Worm (Caenorhabditis elegans): ENCODE results near the gene lact-1.

lact-1 gene

DNA sequence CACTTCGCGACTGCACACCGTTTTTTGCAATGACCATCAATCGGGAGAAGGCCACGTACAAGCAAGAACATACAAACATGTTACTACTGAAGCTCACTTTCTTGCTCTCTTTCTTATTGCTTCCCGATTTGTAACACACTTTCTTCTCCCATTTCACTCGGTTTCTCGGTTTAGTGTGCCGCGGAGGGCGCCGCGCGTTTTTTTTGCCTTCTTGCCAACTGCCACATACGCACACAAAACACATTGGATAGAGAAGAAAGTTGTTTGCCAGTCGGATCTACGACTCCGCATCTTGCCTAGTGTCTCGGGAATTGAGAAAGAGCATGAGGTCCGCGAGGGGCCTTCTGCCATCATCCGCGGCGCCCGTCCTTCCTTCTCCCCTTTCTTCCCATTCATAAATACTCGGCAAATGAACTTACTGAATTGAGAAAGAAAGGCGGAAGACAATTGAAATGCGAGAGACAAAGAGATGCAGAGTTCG, 25.4 kb downstream of the lact-1 start:
- TF ChIP-seq W03F9.2 (tag; optimal IDR thresholded peaks at IDR 0.05): no peak
- TF ChIP-seq him-1 (tag; optimal IDR thresholded peaks at IDR 0.05): peak; percentile 81

- TF ChIP-seq dao-5 (tag; optimal IDR thresholded peaks at IDR 0.05) (no peak), W03F9.2 (tag; optimal IDR thresholded peaks at IDR 0.05) (no peak)
These were observed 26.1 kb downstream of the lact-1 start for ce11 chrX:7234074-7234453.

DNA sequence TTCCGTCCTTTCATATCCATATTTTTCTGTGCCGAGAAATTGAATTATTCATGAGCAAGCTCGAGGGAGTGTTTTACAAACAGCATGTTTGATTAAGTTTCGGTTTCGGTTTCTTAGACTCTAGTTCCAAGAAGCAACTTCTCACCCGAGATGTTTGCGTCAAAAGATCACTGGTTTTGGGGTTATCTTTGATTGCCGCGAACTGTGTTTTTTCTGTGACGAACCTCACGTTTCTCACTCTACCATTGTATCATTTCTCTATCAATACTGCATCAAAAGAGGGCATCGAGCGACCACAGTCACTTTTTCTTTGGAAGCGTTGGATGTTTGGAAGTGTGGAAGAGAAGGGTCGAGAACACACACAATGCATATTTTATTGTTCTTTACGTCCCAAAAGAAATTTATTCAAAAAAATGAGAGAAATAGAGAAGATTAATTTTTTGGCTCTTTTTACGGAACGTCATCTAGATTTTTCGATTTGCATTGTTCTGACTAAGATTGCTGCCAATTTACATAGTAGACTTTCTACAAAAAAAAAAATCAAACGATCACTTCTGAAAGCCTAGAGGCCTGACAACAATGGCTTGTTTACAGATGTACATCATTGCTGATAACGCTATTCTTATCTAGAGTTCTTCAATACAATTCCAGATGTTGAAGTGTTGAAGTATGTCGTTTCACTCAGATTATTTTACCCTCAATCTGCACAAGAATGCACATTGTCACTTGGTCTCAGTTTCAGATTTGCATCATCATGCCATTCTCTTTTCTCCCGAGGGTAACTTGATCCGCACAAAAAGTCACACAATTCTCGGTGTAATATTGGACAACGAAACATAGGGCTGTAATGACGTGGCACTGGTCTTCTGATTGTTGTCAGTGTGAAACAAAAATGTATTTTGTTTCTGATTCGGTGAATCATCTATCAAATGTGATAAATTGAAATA, 26.8 kb downstream of the lact-1 start:
- TF ChIP-seq dao-5 (tag; optimal IDR thresholded peaks at IDR 0.05) (no peak), him-1 (tag; optimal IDR thresholded peaks at IDR 0.05) (no peak), W03F9.2 (tag; optimal IDR thresholded peaks at IDR 0.05) (no peak)

DNA sequence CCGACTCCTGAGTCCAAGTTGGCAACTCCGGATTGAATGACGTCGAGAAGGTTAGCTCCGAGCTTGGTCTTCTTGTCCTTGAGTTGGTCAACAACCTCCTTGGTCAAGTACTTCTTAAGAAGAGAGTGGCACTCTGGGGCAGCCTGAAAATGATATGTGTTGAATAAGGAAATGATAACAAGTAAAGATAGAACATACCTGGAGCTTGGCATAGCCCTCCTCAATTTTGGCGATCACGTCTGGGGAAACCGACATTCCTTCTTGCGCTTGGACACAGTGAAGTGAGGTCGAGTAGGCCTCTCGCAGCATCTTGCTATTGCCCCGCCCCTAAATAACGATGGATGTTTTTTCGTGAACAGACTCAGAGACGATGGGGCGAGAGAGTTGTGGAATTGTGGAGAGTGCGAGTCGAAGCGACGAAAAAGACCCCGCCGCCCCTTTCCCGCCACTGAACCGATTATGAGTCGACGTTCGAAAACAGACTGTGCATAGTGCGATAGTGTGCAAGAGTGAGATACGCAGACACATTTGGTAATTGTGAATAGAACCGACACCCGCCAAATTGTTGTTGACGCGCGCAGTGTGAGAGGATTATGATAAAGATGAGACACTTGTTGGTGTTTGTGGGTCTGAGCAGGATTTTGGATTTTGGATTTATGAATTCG, 27.9 kb downstream of the lact-1 start:
- TF ChIP-seq W03F9.2 (tag; optimal IDR thresholded peaks at IDR 0.05) (no peak), him-1 (tag; optimal IDR thresholded peaks at IDR 0.05) (peak; percentile 47), dao-5 (tag; optimal IDR thresholded peaks at IDR 0.05) (no peak)

DNA sequence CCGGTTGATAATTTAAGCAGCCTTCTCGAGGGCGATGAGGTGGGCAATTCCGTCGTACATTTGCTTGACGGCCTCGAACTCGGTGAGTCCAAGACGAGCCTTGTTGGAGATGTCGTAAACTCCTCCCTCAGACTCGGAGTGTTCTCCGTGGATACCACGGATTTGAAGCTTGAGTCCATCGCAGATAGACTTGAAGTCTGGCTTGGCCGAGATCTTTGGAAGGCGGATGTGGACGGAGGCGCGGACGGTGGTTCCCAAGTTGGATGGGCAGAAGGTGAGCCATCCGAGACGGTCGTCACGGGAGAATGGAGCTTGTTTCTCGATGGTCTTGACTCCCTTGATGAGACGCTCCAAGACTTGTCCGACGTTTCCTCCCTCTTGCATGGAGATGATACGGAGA, 29.3 kb downstream of the lact-1 start:
- no peak for TF ChIP-seq him-1 (tag; optimal IDR thresholded peaks at IDR 0.05)
- no peak for TF ChIP-seq dao-5 (tag; optimal IDR thresholded peaks at IDR 0.05)

- TF ChIP-seq him-1 (tag; optimal IDR thresholded peaks at IDR 0.05): peak; percentile 6
- no peak for TF ChIP-seq W03F9.2 (tag; optimal IDR thresholded peaks at IDR 0.05)
- TF ChIP-seq dao-5 (tag; optimal IDR thresholded peaks at IDR 0.05): no peak
These were observed 29.9 kb downstream of the lact-1 start for ce11 chrX:7230321-7230720.

DNA sequence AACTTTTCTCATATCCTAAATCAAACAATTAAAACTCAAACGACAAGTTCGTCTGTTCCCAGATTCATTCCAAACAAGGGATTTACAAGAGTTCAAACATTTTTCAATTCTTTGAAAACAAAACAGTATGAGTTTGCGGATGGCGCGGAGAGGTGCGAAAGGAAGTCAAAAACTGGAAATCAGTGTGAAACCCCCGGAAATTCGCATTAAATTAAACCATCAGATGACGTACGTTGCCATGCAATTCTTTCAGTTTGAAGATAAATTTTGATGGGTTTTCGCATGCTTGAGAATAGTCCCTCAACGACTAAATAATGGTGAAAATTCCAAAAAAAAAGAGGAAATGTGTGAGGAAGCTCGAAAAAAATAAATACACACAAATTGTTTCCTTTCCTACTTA, 30.8 kb downstream of the lact-1 start:
- TF ChIP-seq dao-5 (tag; optimal IDR thresholded peaks at IDR 0.05): no peak
- no peak for TF ChIP-seq W03F9.2 (tag; optimal IDR thresholded peaks at IDR 0.05)
- TF ChIP-seq him-1 (tag; optimal IDR thresholded peaks at IDR 0.05): no peak

DNA sequence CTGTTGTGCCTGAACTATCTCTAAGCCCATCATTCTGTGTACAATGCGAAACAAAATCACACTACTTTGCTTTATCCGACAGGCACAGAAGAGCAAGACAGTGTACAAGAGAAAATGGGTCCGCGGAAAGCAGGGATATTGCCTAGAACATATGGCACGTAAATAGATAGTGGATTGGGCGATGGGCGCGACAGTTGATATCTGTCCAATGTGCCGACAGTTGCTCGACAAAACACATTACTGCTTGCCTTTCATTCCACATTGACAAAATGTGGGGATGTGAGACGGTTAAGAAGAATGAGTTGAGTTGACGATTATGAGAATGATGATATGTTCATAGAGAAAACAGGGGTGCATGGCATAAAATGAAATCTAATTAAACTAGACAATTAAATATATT, 35.1 kb downstream of the lact-1 start:
- no peak for TF ChIP-seq W03F9.2 (tag; optimal IDR thresholded peaks at IDR 0.05)

ce11 chrX:7224510-7224909, 35.7 kb downstream of the lact-1 start:
- TF ChIP-seq W03F9.2 (tag; optimal IDR thresholded peaks at IDR 0.05): no peak
- peak; percentile 7 for TF ChIP-seq him-1 (tag; optimal IDR thresholded peaks at IDR 0.05)

DNA sequence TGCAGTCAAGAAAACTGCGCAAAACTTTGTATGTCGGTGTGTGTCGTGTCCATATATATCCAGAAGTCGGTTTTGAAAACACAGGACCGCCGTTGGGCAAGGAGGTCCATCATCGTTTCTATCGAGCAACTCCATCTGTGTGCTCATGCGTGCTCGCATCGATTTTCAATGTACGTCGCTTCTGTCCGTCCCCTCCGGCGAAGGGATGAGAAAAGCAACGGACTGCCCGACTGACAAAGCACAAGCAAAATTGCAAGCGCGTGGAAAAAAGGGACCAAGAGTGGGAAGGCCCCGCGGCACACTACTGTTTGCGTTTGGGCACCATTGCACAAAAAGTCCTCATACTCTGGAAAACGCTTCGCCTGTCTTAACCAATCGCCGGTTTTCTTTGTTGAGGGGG, 37.8 kb downstream of the lact-1 start:
- TF ChIP-seq him-1 (tag; optimal IDR thresholded peaks at IDR 0.05) (peak; percentile 49), dao-5 (tag; optimal IDR thresholded peaks at IDR 0.05) (no peak), W03F9.2 (tag; optimal IDR thresholded peaks at IDR 0.05) (no peak)

ce11 chrX:7220209-7220608, 40.0 kb downstream of the lact-1 start:
- TF ChIP-seq W03F9.2 (tag; optimal IDR thresholded peaks at IDR 0.05) (no peak), dao-5 (tag; optimal IDR thresholded peaks at IDR 0.05) (no peak), him-1 (tag; optimal IDR thresholded peaks at IDR 0.05) (no peak)

DNA sequence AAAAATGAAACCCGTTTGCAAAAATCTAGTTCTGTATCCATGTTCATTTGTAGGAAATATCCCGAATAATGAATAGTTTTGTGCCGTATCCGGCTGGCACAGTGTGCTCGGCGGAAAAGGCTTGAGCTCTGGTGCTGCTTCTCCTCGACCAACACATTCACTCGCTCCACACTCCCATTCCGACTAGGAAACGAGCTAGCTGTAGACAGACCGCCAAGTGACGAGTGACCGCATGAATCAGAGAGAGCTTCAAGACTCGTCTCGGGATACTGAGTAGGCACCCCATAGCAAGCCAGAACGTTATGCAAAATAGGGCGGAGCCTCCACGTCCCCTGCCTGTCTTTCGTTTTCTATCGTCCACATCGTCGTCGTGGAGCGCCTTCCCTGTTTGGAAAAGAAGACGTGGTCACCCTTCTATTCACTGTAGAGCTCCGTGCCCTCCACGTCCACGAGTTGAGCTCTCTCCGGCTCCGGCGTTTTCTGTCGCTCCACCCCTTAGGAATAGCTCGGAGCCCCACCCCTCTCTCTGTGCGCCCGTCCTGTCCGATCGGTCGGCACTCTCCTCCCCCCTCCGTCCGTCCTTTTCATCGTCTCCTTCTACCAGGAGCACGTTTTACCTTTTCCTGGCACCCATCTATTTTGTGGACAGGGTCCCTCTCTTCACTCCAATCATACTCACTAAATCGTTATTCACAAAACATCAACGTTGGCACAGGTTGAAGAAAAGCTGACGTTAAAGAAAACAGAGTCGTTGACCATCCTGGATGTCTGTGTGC, 42.3 kb downstream of the lact-1 start, which contains the start of gene syd-9:
Gene syd-9 (plus strand): TSS at position 394 of the 776 bp plus-strand sequence.
- TF ChIP-seq him-1 (tag; optimal IDR thresholded peaks at IDR 0.05) (no peak), W03F9.2 (tag; optimal IDR thresholded peaks at IDR 0.05) (no peak), dao-5 (tag; optimal IDR thresholded peaks at IDR 0.05) (no peak)

- TF ChIP-seq dao-5 (tag; optimal IDR thresholded peaks at IDR 0.05) (no peak), him-1 (tag; optimal IDR thresholded peaks at IDR 0.05) (no peak), W03F9.2 (tag; optimal IDR thresholded peaks at IDR 0.05) (no peak)
These were observed 48.8 kb downstream of the lact-1 start, which contains the start of gene spp-22 for ce11 chrX:7211405-7211804. spp-22 (plus strand) TSS chrX:7211705.
